Worm (Caenorhabditis elegans) whole organism, L2 larva: ENCODE data around the gene C29A12.22.

Source experiments
- C34F6.9 ChIP-seq: fragments of 150-350 bp; optimal IDR thresholded peaks from 2 replicates; lab custom pipeline; 2014; ENCODE audit warnings: missing biosample characterization, missing genetic modification characterization
- F13H6.1 ChIP-seq: sonication (generic microtip); optimal IDR thresholded peaks from 2 replicates; lab custom pipeline; 2016; ENCODE audit warnings: missing genetic modification characterization, missing compliant biosample characterization
- R02D3.7 ChIP-seq: fragments of 150-350 bp; optimal IDR thresholded peaks from 2 replicates; lab custom pipeline; 2014; ENCODE audit warnings: missing biosample characterization, missing genetic modification characterization
- Y55F3AM.14 ChIP-seq: fragments of 200-800 bp; sonication (Bioruptor generic); optimal IDR thresholded peaks from 2 replicates; lab custom pipeline; 2018; ENCODE audit warnings: mild to moderate bottlenecking, missing genetic modification characterization, missing compliant biosample characterization
- ZK546.5 ChIP-seq: sonication (generic microtip); optimal IDR thresholded peaks from 2 replicates; lab custom pipeline; 2017; ENCODE audit warnings: missing biosample characterization, missing genetic modification characterization
- alr-1 ChIP-seq: fragments of 150-350 bp; optimal IDR thresholded peaks from 2 replicates; lab custom pipeline; 2014; ENCODE audit warnings: missing biosample characterization, missing genetic modification characterization
- aly-2 ChIP-seq: fragments of 150-350 bp; optimal IDR thresholded peaks from 2 replicates; lab custom pipeline; 2014; ENCODE audit warnings: missing biosample characterization, missing genetic modification characterization
- ama-1 ChIP-seq: fragments of 150-350 bp; optimal IDR thresholded peaks from 2 replicates; lab custom pipeline; 2018; ENCODE audit warnings: inconsistent platforms
- blmp-1 ChIP-seq: sonication (generic microtip); optimal IDR thresholded peaks from 2 replicates; lab custom pipeline; 2017; ENCODE audit warnings: missing genetic modification characterization, mild to moderate bottlenecking, missing compliant biosample characterization, antibody characterized with exemption, moderate library complexity; ENCODE audit not compliant: insufficient read depth
- ceh-16 ChIP-seq: fragments of 150-350 bp; optimal IDR thresholded peaks from 2 replicates; lab custom pipeline; 2014; ENCODE audit warnings: missing biosample characterization, missing genetic modification characterization
- ceh-82 ChIP-seq: fragments of 150-350 bp; optimal IDR thresholded peaks from 2 replicates; lab custom pipeline; 2014; ENCODE audit warnings: missing biosample characterization, missing genetic modification characterization
- crh-2 ChIP-seq: sonication (generic microtip); optimal IDR thresholded peaks from 2 replicates; lab custom pipeline; 2017; ENCODE audit warnings: missing biosample characterization, missing genetic modification characterization
- dmd-4 ChIP-seq: sonication (generic microtip); optimal IDR thresholded peaks from 2 replicates; lab custom pipeline; 2017; ENCODE audit warnings: missing biosample characterization, missing genetic modification characterization
- egl-27 ChIP-seq: sonication (generic microtip); optimal IDR thresholded peaks from 3 replicates; lab custom pipeline; 2017; ENCODE audit warnings: missing biosample characterization, missing genetic modification reagents, missing genetic modification characterization
- elt-1 ChIP-seq: fragments of 150-350 bp; optimal IDR thresholded peaks from 2 replicates; lab custom pipeline; 2014; ENCODE audit warnings: missing biosample characterization, missing genetic modification characterization
- elt-3 ChIP-seq: sonication (generic microtip); optimal IDR thresholded peaks from 2 replicates; lab custom pipeline; 2017; ENCODE audit warnings: missing biosample characterization, missing genetic modification characterization
- fos-1 ChIP-seq: fragments of 150-350 bp; optimal IDR thresholded peaks from 2 replicates; lab custom pipeline; 2014; ENCODE audit warnings: missing biosample characterization, missing genetic modification characterization
- gmeb-1 ChIP-seq: fragments of 150-350 bp; optimal IDR thresholded peaks from 2 replicates; lab custom pipeline; 2014; ENCODE audit warnings: missing biosample characterization, missing genetic modification characterization
- lin-11 ChIP-seq: fragments of 150-350 bp; sonication (generic microtip); optimal IDR thresholded peaks from 2 replicates; lab custom pipeline; 2014; ENCODE audit warnings: missing biosample characterization, missing genetic modification characterization, inconsistent platforms, mixed read lengths
- lin-13 ChIP-seq: fragments of 150-350 bp; optimal IDR thresholded peaks from 2 replicates; lab custom pipeline; 2014; ENCODE audit warnings: missing biosample characterization, missing genetic modification reagents, missing genetic modification characterization
- lin-39 ChIP-seq: fragments of 150-350 bp; optimal IDR thresholded peaks from 2 replicates; lab custom pipeline; 2014; ENCODE audit warnings: missing biosample characterization, missing genetic modification reagents, missing genetic modification characterization
- lsy-2 ChIP-seq, 2 experiments: fragments of 150-350 bp in 1 of 2; sonication (generic microtip) in 1 of 2; optimal IDR thresholded peaks; 2 replicates each; lab custom pipeline; 2014 to 2017; ENCODE audit warnings: missing biosample characterization in 2 of 2, missing genetic modification characterization in 2 of 2
- mab-5 ChIP-seq: fragments of 150-350 bp; optimal IDR thresholded peaks from 2 replicates; lab custom pipeline; 2014; ENCODE audit warnings: missing biosample characterization, missing genetic modification characterization
- mbf-1 ChIP-seq: sonication (generic microtip); optimal IDR thresholded peaks from 2 replicates; lab custom pipeline; 2017; ENCODE audit warnings: missing biosample characterization, missing genetic modification characterization
- mdl-1 ChIP-seq, 2 experiments: fragments of 150-350 bp in 1 of 2; sonication (generic microtip) in 1 of 2; optimal IDR thresholded peaks; 2 replicates each; lab custom pipeline; 2017; ENCODE audit warnings: missing biosample characterization in 2 of 2, missing genetic modification characterization in 2 of 2
- nhr-10 ChIP-seq: sonication (generic microtip); optimal IDR thresholded peaks from 2 replicates; lab custom pipeline; 2017; ENCODE audit warnings: missing biosample characterization, missing genetic modification characterization
- nhr-11 ChIP-seq: fragments of 150-350 bp; optimal IDR thresholded peaks from 2 replicates; lab custom pipeline; 2014; ENCODE audit warnings: missing biosample characterization, missing genetic modification characterization
- nhr-12 ChIP-seq: fragments of 150-350 bp; optimal IDR thresholded peaks from 2 replicates; lab custom pipeline; 2014; ENCODE audit warnings: missing biosample characterization, missing genetic modification characterization
- nhr-129 ChIP-seq: fragments of 150-350 bp; optimal IDR thresholded peaks from 2 replicates; lab custom pipeline; 2014; ENCODE audit warnings: missing biosample characterization, missing genetic modification characterization
- nhr-21 ChIP-seq: fragments of 150-350 bp; optimal IDR thresholded peaks from 2 replicates; lab custom pipeline; 2014; ENCODE audit warnings: missing biosample characterization, missing genetic modification characterization
- nhr-23 ChIP-seq: fragments of 150-350 bp; optimal IDR thresholded peaks from 2 replicates; lab custom pipeline; 2014; ENCODE audit warnings: missing biosample characterization, missing genetic modification reagents, missing genetic modification characterization
- nhr-237 ChIP-seq: fragments of 150-350 bp; optimal IDR thresholded peaks from 2 replicates; lab custom pipeline; 2014; ENCODE audit warnings: missing biosample characterization, missing genetic modification characterization
- nhr-25 ChIP-seq: fragments of 150-350 bp; sonication (generic microtip); optimal IDR thresholded peaks from 3 replicates; lab custom pipeline; 2014; ENCODE audit warnings: missing biosample characterization, missing genetic modification characterization
- nhr-6 ChIP-seq: fragments of 150-350 bp; optimal IDR thresholded peaks from 2 replicates; lab custom pipeline; 2014; ENCODE audit warnings: missing biosample characterization, missing genetic modification characterization
- nhr-77 ChIP-seq: fragments of 150-350 bp; optimal IDR thresholded peaks from 2 replicates; lab custom pipeline; 2014; ENCODE audit warnings: missing biosample characterization, missing genetic modification characterization
- peb-1 ChIP-seq: fragments of 150-350 bp; optimal IDR thresholded peaks from 2 replicates; lab custom pipeline; 2014; ENCODE audit warnings: missing biosample characterization, missing genetic modification characterization
- sem-4 ChIP-seq: fragments of 150-350 bp; optimal IDR thresholded peaks from 2 replicates; lab custom pipeline; 2014; ENCODE audit warnings: missing biosample characterization, missing genetic modification reagents, missing genetic modification characterization
- skn-1 ChIP-seq: sonication (generic microtip); optimal IDR thresholded peaks from 2 replicates; lab custom pipeline; 2017; ENCODE audit warnings: missing biosample characterization, missing genetic modification characterization
- sma-3 ChIP-seq: sonication (generic microtip); optimal IDR thresholded peaks from 2 replicates; lab custom pipeline; 2016; ENCODE audit warnings: missing genetic modification reagents, missing genetic modification characterization, missing compliant biosample characterization
- sma-9 ChIP-seq, 2 experiments: fragments of 150-350 bp in 1 of 2; sonication (generic microtip) in 1 of 2; optimal IDR thresholded peaks; 2 replicates each; lab custom pipeline; 2014 to 2016; ENCODE audit warnings: missing genetic modification characterization in 2 of 2, mild to moderate bottlenecking in 1 of 2, missing biosample characterization in 1 of 2, missing compliant biosample characterization in 1 of 2, missing genetic modification reagents in 1 of 2, moderate library complexity in 1 of 2
- snpc-4 ChIP-seq: fragments of 150-350 bp; optimal IDR thresholded peaks from 2 replicates; lab custom pipeline; 2014; ENCODE audit warnings: missing biosample characterization, missing genetic modification characterization
- unc-39 ChIP-seq: fragments of 150-350 bp; optimal IDR thresholded peaks from 2 replicates; lab custom pipeline; 2014; ENCODE audit warnings: missing biosample characterization, missing genetic modification characterization
- unc-55 ChIP-seq: fragments of 150-350 bp; sonication (generic microtip); optimal IDR thresholded peaks from 3 replicates; lab custom pipeline; 2014; ENCODE audit warnings: missing biosample characterization, missing genetic modification reagents, missing genetic modification characterization
- unc-62 ChIP-seq: fragments of 150-350 bp; optimal IDR thresholded peaks from 2 replicates; lab custom pipeline; 2014; ENCODE audit warnings: missing biosample characterization, missing genetic modification reagents, missing genetic modification characterization
- zag-1 ChIP-seq: fragments of 150-350 bp; optimal IDR thresholded peaks from 2 replicates; lab custom pipeline; 2014; ENCODE audit warnings: missing biosample characterization, missing genetic modification characterization
- ztf-1 ChIP-seq: fragments of 200-800 bp; sonication (Bioruptor generic); conservative IDR thresholded peaks from 2 replicates; pipeline ENCODE4 v1.3.6; 2022; ENCODE audit warnings: missing genetic modification characterization, missing compliant biosample characterization
- ztf-11 ChIP-seq: sonication (generic microtip); optimal IDR thresholded peaks from 2 replicates; lab custom pipeline; 2017; ENCODE audit warnings: missing biosample characterization, missing genetic modification characterization
- ztf-4 ChIP-seq: fragments of 150-350 bp; optimal IDR thresholded peaks from 2 replicates; lab custom pipeline; 2014; ENCODE audit warnings: missing biosample characterization, missing genetic modification characterization

Gene C29A12.22

ce11 chrV:10861611-10862262, 49.9 kb downstream of the C29A12.22 start:
- TF ChIP-seq nhr-25 (no peak), ama-1 (lab: Kevin White, UChicago) (no peak), nhr-10 (tag; lab: Kevin White, UChicago) (no peak), ztf-11 (tag; lab: Kevin White, UChicago) (no peak), ztf-4 (peak; percentile 38), skn-1 (tag; lab: Kevin White, UChicago) (no peak), lin-11 (no peak), Y55F3AM.14 (GFP tag; lab: Kevin White, UChicago) (peak; percentile 54), mab-5 (tag; lab: Kevin White, UChicago) (no peak), sem-4 (tag; lab: Kevin White, UChicago) (no peak), zag-1 (tag; lab: Kevin White, UChicago) (no peak), snpc-4 (tag; lab: Kevin White, UChicago) (no peak), ceh-82 (no peak), lsy-2 (tag; optimal IDR thresholded peaks at IDR 0.05; lab: Kevin White, UChicago) (peak in 1 of 2 experiments; percentile 36), gmeb-1 (tag; lab: Kevin White, UChicago) (no peak), ceh-16 (tag; lab: Kevin White, UChicago) (no peak), lin-13 (GFP tag; lab: Kevin White, UChicago) (no peak), nhr-129 (tag; lab: Kevin White, UChicago) (peak; percentile 74), unc-55 (GFP tag; lab: Kevin White, UChicago) (peak; percentile 41), C34F6.9 (tag; lab: Kevin White, UChicago) (peak; percentile 71), ztf-1 (GFP tag; lab: Robert Waterston, UW) (no peak), egl-27 (no peak), ZK546.5 (no peak), aly-2 (tag; lab: Kevin White, UChicago) (no peak), fos-1 (no peak), mbf-1 (tag; lab: Kevin White, UChicago) (no peak), nhr-12 (tag; lab: Kevin White, UChicago) (no peak), unc-39 (tag; lab: Kevin White, UChicago) (no peak), R02D3.7 (tag; lab: Kevin White, UChicago) (no peak), blmp-1 (tag; lab: Kevin White, UChicago) (no peak), sma-9 (GFP tag; optimal IDR thresholded peaks at IDR 0.05; lab: Kevin White, UChicago) (peak; percentile 37), sma-9 (tag; optimal IDR thresholded peaks at IDR 0.05; lab: Kevin White, UChicago) (no peak), nhr-237 (tag; lab: Kevin White, UChicago) (no peak), alr-1 (tag; lab: Kevin White, UChicago) (no peak), peb-1 (no peak), unc-62 (GFP tag; lab: Kevin White, UChicago) (no peak), crh-2 (tag; lab: Kevin White, UChicago) (no peak), mdl-1 (tag; optimal IDR thresholded peaks at IDR 0.05; lab: Kevin White, UChicago) (no peak), sma-3 (GFP tag; lab: Kevin White, UChicago) (no peak), dmd-4 (no peak), elt-1 (no peak), lin-39 (tag; lab: Kevin White, UChicago) (no peak), nhr-77 (no peak), elt-3 (tag; lab: Kevin White, UChicago) (no peak), F13H6.1 (tag; lab: Kevin White, UChicago) (peak; percentile 7), nhr-6 (no peak), nhr-11 (tag; lab: Kevin White, UChicago) (no peak), nhr-23 (tag; lab: Kevin White, UChicago) (no peak), nhr-21 (tag; lab: Kevin White, UChicago) (no peak)
- TF ChIP-seq, all 48 proteins: peak for 8
